Fruit fly (Drosophila melanogaster) whole organism, embryonic: ENCODE measurements around the gene dhd.
A peak's percentile ranks its signal among the peaks of the same experiment; 100 is the strongest.

Source experiments
- Adf1 ChIP-seq: fragments of 200-800 bp; sonication (Bioruptor generic); IDR thresholded peaks from 2 replicates; pipeline ENCODE4 v1.3.6; 2022; ENCODE audit warnings: missing biosample characterization, missing genetic modification characterization
- CG10209 ChIP-seq: fragments of 200-800 bp; sonication (Bioruptor generic); optimal IDR thresholded peaks from 3 replicates; lab custom pipeline; 2017; ENCODE audit warnings: missing biosample characterization, mild to moderate bottlenecking, missing genetic modification characterization, missing genetic modification reagents
- CG10274 ChIP-seq: fragments of 200-800 bp; sonication (Bioruptor generic); optimal IDR thresholded peaks from 3 replicates; lab custom pipeline; 2017; ENCODE audit warnings: missing biosample characterization, mild to moderate bottlenecking, missing genetic modification characterization
- CG10431 ChIP-seq: fragments of 200-800 bp; sonication (Bioruptor generic); optimal IDR thresholded peaks from 3 replicates; lab custom pipeline; 2018; ENCODE audit warnings: missing biosample characterization, mild to moderate bottlenecking, missing genetic modification characterization
- CG10979 ChIP-seq: fragments of 200-800 bp; sonication (Bioruptor generic); optimal IDR thresholded peaks from 2 replicates; lab custom pipeline; 2018; ENCODE audit warnings: missing biosample characterization, mild to moderate bottlenecking, missing genetic modification characterization, moderate library complexity
- CG11247 ChIP-seq: fragments of 200-800 bp; sonication (Bioruptor generic); IDR thresholded peaks from 2 replicates; pipeline ENCODE4 v1.3.6; 2022; ENCODE audit warnings: missing biosample characterization, missing genetic modification characterization
- CG11398 ChIP-seq: fragments of 200-800 bp; sonication (Bioruptor generic); optimal IDR thresholded peaks from 2 replicates; lab custom pipeline; 2016; ENCODE audit warnings: missing biosample characterization, missing genetic modification characterization
- CG12155 ChIP-seq: fragments of 200-800 bp; sonication (Bioruptor generic); optimal IDR thresholded peaks from 3 replicates; lab custom pipeline; 2016; ENCODE audit warnings: missing biosample characterization, missing genetic modification characterization
- CG12219 ChIP-seq: fragments of 200-800 bp; sonication (Bioruptor generic); optimal IDR thresholded peaks from 3 replicates; lab custom pipeline; 2018; ENCODE audit warnings: missing biosample characterization, mild to moderate bottlenecking, missing genetic modification characterization
- CG1233 ChIP-seq: fragments of 200-800 bp; sonication (Bioruptor generic); optimal IDR thresholded peaks from 4 replicates; lab custom pipeline; 2018; ENCODE audit warnings: missing biosample characterization, mild to moderate bottlenecking, missing genetic modification characterization
- CG12391 ChIP-seq: fragments of 200-800 bp; sonication (Bioruptor generic); optimal IDR thresholded peaks from 3 replicates; lab custom pipeline; 2018; ENCODE audit warnings: missing biosample characterization, mild to moderate bottlenecking, missing genetic modification characterization, moderate library complexity
- CG13624 ChIP-seq: fragments of 200-800 bp; sonication (Bioruptor generic); optimal IDR thresholded peaks from 2 replicates; lab custom pipeline; 2016; ENCODE audit warnings: missing biosample characterization, missing genetic modification characterization
- CG14441 ChIP-seq: fragments of 200-800 bp; sonication (Bioruptor generic); IDR thresholded peaks from 2 replicates; pipeline ENCODE4 v1.3.6; 2022; ENCODE audit warnings: missing biosample characterization, missing genetic modification characterization
- CG16813 ChIP-seq: fragments of 200-800 bp; sonication (Bioruptor generic); IDR thresholded peaks from 3 replicates; pipeline ENCODE4 v1.3.6; 2022; ENCODE audit warnings: missing biosample characterization, missing genetic modification characterization; ENCODE audit not compliant: partially characterized antibody
- CG17568 ChIP-seq: fragments of 200-800 bp; sonication (Bioruptor generic); optimal IDR thresholded peaks from 2 replicates; lab custom pipeline; 2018; ENCODE audit warnings: missing biosample characterization, mild to moderate bottlenecking, missing genetic modification characterization, moderate library complexity
- CG31441 ChIP-seq: fragments of 200-800 bp; sonication (Bioruptor generic); IDR thresholded peaks from 2 replicates; pipeline ENCODE4 v1.3.6; 2022; ENCODE audit warnings: missing biosample characterization, missing genetic modification characterization
- CG3163 ChIP-seq: fragments of 200-800 bp; sonication (Bioruptor generic); optimal IDR thresholded peaks from 3 replicates; lab custom pipeline; 2016; ENCODE audit warnings: missing biosample characterization, missing genetic modification characterization
- CG33213 ChIP-seq: fragments of 200-800 bp; sonication (Bioruptor generic); optimal IDR thresholded peaks from 3 replicates; lab custom pipeline; 2016; ENCODE audit warnings: missing biosample characterization, missing genetic modification characterization
- CG4360 ChIP-seq: fragments of 200-800 bp; sonication (Bioruptor generic); IDR thresholded peaks from 2 replicates; pipeline ENCODE4 v1.3.6; 2022; ENCODE audit warnings: missing biosample characterization, missing genetic modification characterization
- CG6765 ChIP-seq: fragments of 200-800 bp; sonication (Bioruptor generic); optimal IDR thresholded peaks from 3 replicates; lab custom pipeline; 2017; ENCODE audit warnings: missing biosample characterization, mild to moderate bottlenecking, missing genetic modification characterization
- CG8290 ChIP-seq, 3 experiments: fragments of 200-800 bp; sonication (Bioruptor generic); optimal IDR thresholded peaks; 2 replicates each; lab custom pipeline; 2016 to 2019; ENCODE audit warnings: missing biosample characterization in 3 of 3, missing genetic modification characterization in 3 of 3, mild to moderate bottlenecking in 2 of 3, moderate library complexity in 1 of 3
- CG8478 ChIP-seq: fragments of >200 bp; optimal IDR thresholded peaks from 2 replicates; lab custom pipeline; 2018
- CG8944 ChIP-seq: fragments of 200-800 bp; sonication (Bioruptor generic); optimal IDR thresholded peaks from 3 replicates; lab custom pipeline; 2016; ENCODE audit warnings: missing biosample characterization, missing genetic modification characterization
- Dip3 ChIP-seq: fragments of 200-800 bp; sonication (Bioruptor generic); optimal IDR thresholded peaks from 3 replicates; lab custom pipeline; 2016; ENCODE audit warnings: missing biosample characterization, missing genetic modification characterization
- Doc2 ChIP-seq: fragments of 200-800 bp; sonication (Bioruptor generic); IDR thresholded peaks from 2 replicates; pipeline ENCODE4 v1.3.6; 2022; ENCODE audit warnings: missing biosample characterization, missing genetic modification characterization
- Eip74EF ChIP-seq, 2 experiments: fragments of 200-800 bp in 1 of 2; fragments of >200 bp in 1 of 2; sonication (Bioruptor generic) in 1 of 2; optimal IDR thresholded peaks; 2 replicates each; lab custom pipeline; 2017 to 2019; ENCODE audit warnings: missing biosample characterization in 2 of 2, missing genetic modification characterization in 2 of 2, mild to moderate bottlenecking in 1 of 2, moderate library complexity in 1 of 2
- HmgD ChIP-seq: fragments of 200-800 bp; sonication (Bioruptor generic); optimal IDR thresholded peaks from 3 replicates; lab custom pipeline; 2016; ENCODE audit warnings: missing biosample characterization, missing genetic modification characterization
- Hmx ChIP-seq: fragments of 200-800 bp; sonication (Bioruptor generic); optimal IDR thresholded peaks from 2 replicates; lab custom pipeline; 2016; ENCODE audit warnings: missing biosample characterization, missing genetic modification characterization
- Max ChIP-seq: fragments of 200-800 bp; sonication (Bioruptor generic); optimal IDR thresholded peaks from 2 replicates; lab custom pipeline; 2016; ENCODE audit warnings: missing biosample characterization, mild to moderate bottlenecking, missing genetic modification characterization
- Med ChIP-seq: fragments of 200-800 bp; sonication (Bioruptor generic); peaks from one replicate; lab custom pipeline; 2016; ENCODE audit warnings: missing biosample characterization, missing genetic modification characterization, mild to moderate bottlenecking, inconsistent platforms, moderate library complexity
- Ravus ChIP-seq: fragments of 200-800 bp; sonication (Bioruptor generic); IDR thresholded peaks from 2 replicates; pipeline ENCODE4 v1.3.6; 2022; ENCODE audit warnings: missing biosample characterization, missing genetic modification characterization
- Trl ChIP-seq, 3 experiments: fragments of >200 bp in 2 of 3; fragments of 200-800 bp in 1 of 3; sonication (Bioruptor generic) in 1 of 3; optimal IDR thresholded peaks; 2 replicates in 1 of 3; 3 replicates in 2 of 3; lab custom pipeline; 2016 to 2017; ENCODE audit warnings: missing biosample characterization in 1 of 3, missing genetic modification characterization in 1 of 3
- ase ChIP-seq: fragments of 200-800 bp; sonication (Bioruptor generic); IDR thresholded peaks from 3 replicates; pipeline ENCODE4 v1.3.6; 2022; ENCODE audit warnings: missing biosample characterization, missing genetic modification characterization
- bbx ChIP-seq: fragments of 200-800 bp; sonication (Bioruptor generic); IDR thresholded peaks from 2 replicates; pipeline ENCODE4 v1.3.6; 2022; ENCODE audit warnings: missing biosample characterization, missing genetic modification characterization; ENCODE audit not compliant: partially characterized antibody
- bowl ChIP-seq: fragments of 200-800 bp; sonication (Bioruptor generic); IDR thresholded peaks from 2 replicates; pipeline ENCODE4 v1.3.6; 2022; ENCODE audit warnings: missing biosample characterization, missing genetic modification characterization
- dmrt99B ChIP-seq: fragments of 200-800 bp; sonication (Bioruptor generic); optimal IDR thresholded peaks from 2 replicates; lab custom pipeline; 2018; ENCODE audit warnings: missing biosample characterization, mild to moderate bottlenecking, missing genetic modification characterization, moderate library complexity
- exex ChIP-seq: fragments of 200-800 bp; sonication (Bioruptor generic); optimal IDR thresholded peaks from 4 replicates; lab custom pipeline; 2018; ENCODE audit warnings: missing biosample characterization, mild to moderate bottlenecking, missing genetic modification characterization, moderate library complexity
- fd64A ChIP-seq: fragments of 200-800 bp; sonication (Bioruptor generic); optimal IDR thresholded peaks from 3 replicates; lab custom pipeline; 2018; ENCODE audit warnings: missing biosample characterization, mild to moderate bottlenecking, missing genetic modification characterization
- fru ChIP-seq: fragments of >200 bp; optimal IDR thresholded peaks from 2 replicates; lab custom pipeline; 2017
- gt ChIP-seq: fragments of 200-800 bp; sonication (Bioruptor generic); IDR thresholded peaks from 2 replicates; pipeline ENCODE4 v1.3.6; 2022; ENCODE audit warnings: missing biosample characterization, missing genetic modification characterization
- h ChIP-seq: fragments of >200 bp; optimal IDR thresholded peaks from 2 replicates; lab custom pipeline; 2017
- hb ChIP-seq: fragments of 200-800 bp; sonication (Bioruptor generic); IDR thresholded peaks from 3 replicates; pipeline ENCODE4 v1.3.6; 2022; ENCODE audit warnings: missing biosample characterization, missing genetic modification characterization; ENCODE audit not compliant: partially characterized antibody
- ken ChIP-seq: fragments of 200-800 bp; sonication (Bioruptor generic); IDR thresholded peaks from 3 replicates; pipeline ENCODE4 v1.3.6; 2022; ENCODE audit warnings: missing biosample characterization, missing genetic modification characterization
- pan ChIP-seq, 4 experiments: fragments of >200 bp in 3 of 4; fragments of 200-800 bp in 1 of 4; sonication (Bioruptor generic) in 1 of 4; optimal IDR thresholded peaks in 3 of 4; IDR thresholded peaks in 1 of 4; 2 replicates each; pipeline versions ENCODE4 v1.3.6 to Lab custom; 2017 to 2022; ENCODE audit warnings: missing biosample characterization in 2 of 4, missing genetic modification characterization in 2 of 4, mixed read lengths in 1 of 4
- pho ChIP-seq: fragments of 200-800 bp; sonication (Bioruptor generic); optimal IDR thresholded peaks from 2 replicates; lab custom pipeline; 2016; ENCODE audit warnings: missing biosample characterization, missing genetic modification characterization
- sens ChIP-seq: fragments of 200-800 bp; sonication (Bioruptor generic); peaks from one replicate; lab custom pipeline; 2016; ENCODE audit warnings: missing biosample characterization, missing genetic modification characterization
- tap ChIP-seq: fragments of 200-800 bp; optimal IDR thresholded peaks from 3 replicates; lab custom pipeline; 2019; ENCODE audit warnings: missing biosample characterization, mild to moderate bottlenecking, missing genetic modification characterization, moderate library complexity
- ttk ChIP-seq: fragments of 200-800 bp; sonication (Bioruptor generic); IDR thresholded peaks from 2 replicates; pipeline ENCODE4 v2.1.2; 2022; ENCODE audit warnings: missing biosample characterization, missing genetic modification characterization
- unc-4 ChIP-seq: fragments of 200-800 bp; sonication (Bioruptor generic); IDR thresholded peaks from 2 replicates; pipeline ENCODE4 v1.3.6; 2022; ENCODE audit warnings: missing biosample characterization, missing genetic modification characterization; ENCODE audit not compliant: partially characterized antibody
- unpg ChIP-seq: fragments of 200-800 bp; sonication (Bioruptor generic); optimal IDR thresholded peaks from 3 replicates; lab custom pipeline; 2018; ENCODE audit warnings: missing biosample characterization, mild to moderate bottlenecking, missing genetic modification characterization, moderate library complexity
- wor ChIP-seq: fragments of 200-800 bp; sonication (Bioruptor generic); IDR thresholded peaks from 2 replicates; pipeline ENCODE4 v1.3.6; 2022; ENCODE audit warnings: missing biosample characterization, missing genetic modification characterization

Gene dhd

DNA sequence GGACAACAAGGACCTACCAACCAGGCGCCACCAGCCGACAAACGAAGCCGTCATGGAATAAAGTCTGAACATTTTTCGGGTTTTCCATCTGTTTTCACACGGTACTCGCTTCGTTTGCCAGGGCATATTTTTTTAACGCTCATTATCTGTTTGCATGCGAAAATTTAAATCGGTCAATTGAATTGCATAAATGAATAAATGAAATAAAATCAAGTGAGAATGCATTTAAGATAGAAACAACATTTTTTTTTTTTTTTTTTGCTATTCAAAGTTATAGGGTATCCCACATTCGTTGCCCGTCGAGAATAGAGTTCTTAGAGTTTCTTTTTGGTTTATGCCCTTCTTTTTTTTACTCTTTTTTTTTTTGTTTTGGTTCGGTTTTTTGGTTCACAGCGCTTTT is 26.1 kb upstream of the dhd start (continued):
- TF ChIP-seq exex (peak; percentile 0), CG10209 (peak; percentile 51), Trl (optimal IDR thresholded peaks at IDR 0.05; lab: Kevin White, UChicago) (no peak), Trl (GFP tag; optimal IDR thresholded peaks at IDR 0.05; lab: Kevin White, UChicago) (peak; percentile 18), CG3163 (peak; percentile 20), Hmx (no peak), CG12219 (GFP tag; lab: Kevin White, UChicago) (peak; percentile 9), bbx (GFP tag; lab: Robert Waterston, UW) (no peak), h (lab: Kevin White, UChicago) (no peak), Adf1 (no peak), CG4360 (GFP tag; lab: Robert Waterston, UW) (no peak), CG8478 (lab: Kevin White, UChicago) (no peak), fd64A (no peak), Med (GFP tag; lab: Kevin White, UChicago) (peak; percentile 77), Ravus (GFP tag; lab: Robert Waterston, UW) (no peak), CG14441 (no peak), Doc2 (no peak), CG1233 (GFP tag; lab: Kevin White, UChicago) (peak; percentile 41), CG8290 (GFP tag; optimal IDR thresholded peaks at IDR 0.05; lab: Kevin White, UChicago) (no peak), CG8290 (tag; optimal IDR thresholded peaks at IDR 0.05; lab: Kevin White, UChicago) (no peak), hb (GFP tag; lab: Robert Waterston, UW) (no peak), HmgD (GFP tag; lab: Kevin White, UChicago) (no peak), CG13624 (GFP tag; lab: Kevin White, UChicago) (peak; percentile 32), CG6765 (no peak), CG10431 (no peak), sens (peak; percentile 80), CG17568 (GFP tag; lab: Kevin White, UChicago) (no peak), pho (GFP tag; lab: Kevin White, UChicago) (peak; percentile 55), tap (tag; lab: Kevin White, UChicago) (peak; percentile 55), ttk (GFP tag; lab: Robert Waterston, UW) (peak; percentile 34; the same call in 1 of the 2 replicates), Max (GFP tag; lab: Kevin White, UChicago) (peak; percentile 9), Eip74EF (GFP tag; optimal IDR thresholded peaks at IDR 0.05; lab: Kevin White, UChicago) (no peak), CG11398 (GFP tag; lab: Kevin White, UChicago) (peak; percentile 43), gt (GFP tag; lab: Robert Waterston, UW) (no peak), pan (optimal IDR thresholded peaks at IDR 0.05; lab: Kevin White, UChicago) (no peak), pan (GFP tag; optimal IDR thresholded peaks at IDR 0.05 in 1 of 2, IDR thresholded peaks at IDR 0.05 in 1 of 2) (peak in 1 of 2 experiments; percentile 49), CG31441 (peak; percentile 24; the same call in 1 of the 2 replicates), wor (GFP tag; lab: Robert Waterston, UW) (peak; percentile 26; the same call in 1 of the 2 replicates), ken (GFP tag; lab: Robert Waterston, UW) (no peak; the same call in 2 of the 3 replicates), CG33213 (GFP tag; lab: Kevin White, UChicago) (peak; percentile 45), unpg (GFP tag; lab: Kevin White, UChicago) (peak; percentile 31), CG12391 (tag; lab: Kevin White, UChicago) (peak; percentile 29), CG10979 (tag; lab: Kevin White, UChicago) (peak; percentile 64), CG10274 (GFP tag; lab: Kevin White, UChicago) (no peak), ase (GFP tag; lab: Robert Waterston, UW) (no peak), fru (lab: Kevin White, UChicago) (no peak), dmrt99B (peak; percentile 64), bowl (GFP tag; lab: Robert Waterston, UW) (no peak), Dip3 (no peak), unc-4 (GFP tag; lab: Robert Waterston, UW) (no peak), CG11247 (no peak), CG8944 (GFP tag; lab: Kevin White, UChicago) (peak; percentile 16), CG12155 (GFP tag; lab: Kevin White, UChicago) (peak; percentile 34), CG16813 (GFP tag; lab: Robert Waterston, UW) (no peak)
